Worm (Caenorhabditis elegans): ENCODE results near the gene unc-96.

- TF ChIP-seq ceh-45 (GFP tag; IDR thresholded peaks at IDR 0.05) (no peak), dmd-4 (tag; optimal IDR thresholded peaks at IDR 0.05; ENCODE audit: borderline replicate concordance) (no peak), ets-4 (tag; optimal IDR thresholded peaks at IDR 0.05) (no peak), ceh-19 (GFP tag; optimal IDR thresholded peaks at IDR 0.05) (no peak), pha-2 (tag; optimal IDR thresholded peaks at IDR 0.05) (no peak), pat-9 (tag; optimal IDR thresholded peaks at IDR 0.05) (no peak), ceh-31 (tag; optimal IDR thresholded peaks at IDR 0.05) (no peak), hlh-15 (tag; optimal IDR thresholded peaks at IDR 0.05) (no peak), nhr-11 (tag; optimal IDR thresholded peaks at IDR 0.05) (no peak), ama-1 (optimal IDR thresholded peaks at IDR 0.05) (no peak), pax-1 (tag; optimal IDR thresholded peaks at IDR 0.05) (no peak), K09A11.1 (tag; optimal IDR thresholded peaks at IDR 0.05; ENCODE audit: insufficient read depth) (no peak)
These were observed 33.3 kb downstream of the unc-96 start, which contains the start of gene mrp-1 for ce11 chrX:587798-588197.
